Worm (Caenorhabditis elegans): ENCODE results near the gene lido-10.

ce11 chrII:3030416-3030815 is 28.1 kb downstream of the lido-10 start:
- TF ChIP-seq W03F9.2 (tag; optimal IDR thresholded peaks at IDR 0.05) (no peak), him-1 (tag; optimal IDR thresholded peaks at IDR 0.05) (no peak), dao-5 (tag; optimal IDR thresholded peaks at IDR 0.05) (no peak)
